Worm (Caenorhabditis elegans): ENCODE data around the gene ptr-9.

ce11 chrIII:9161553-9161952 is at the start of gene ptr-9:
- TF ChIP-seq R02D3.7 (tag; optimal IDR thresholded peaks at IDR 0.05) (no peak), pqm-1 (tag; optimal IDR thresholded peaks at IDR 0.05) (no peak), nhr-12 (tag; optimal IDR thresholded peaks at IDR 0.05) (no peak), mdl-1 (tag; optimal IDR thresholded peaks at IDR 0.05) (no peak), elt-1 (tag; optimal IDR thresholded peaks at IDR 0.05) (no peak), jun-1 (tag; optimal IDR thresholded peaks at IDR 0.05) (no peak), lin-15B (tag; optimal IDR thresholded peaks at IDR 0.05) (no peak), unc-39 (tag; optimal IDR thresholded peaks at IDR 0.05) (no peak), ceh-9 (tag; optimal IDR thresholded peaks at IDR 0.05) (no peak), unc-62 (GFP tag; optimal IDR thresholded peaks at IDR 0.05) (no peak)

Measured in whole organism, L3 larva.